Fruit fly (Drosophila melanogaster) whole organism, embryonic: ENCODE results near the gene cnc.

Experiments used
- CG12299 ChIP-seq: fragments of 200-800 bp; sonication (Bioruptor generic); optimal IDR thresholded peaks from 2 replicates; lab custom pipeline; 2018; ENCODE audit warnings: missing biosample characterization, mild to moderate bottlenecking, missing genetic modification characterization
- CG1792 ChIP-seq: fragments of 200-800 bp; sonication (Bioruptor generic); optimal IDR thresholded peaks from 2 replicates; lab custom pipeline; 2016; ENCODE audit warnings: missing biosample characterization, missing genetic modification characterization
- CG32772 ChIP-seq: fragments of 200-800 bp; sonication (Bioruptor generic); IDR thresholded peaks from 2 replicates; pipeline ENCODE4 v1.3.6; 2022; ENCODE audit warnings: missing biosample characterization, missing genetic modification characterization
- CG3726 ChIP-seq: fragments of 200-800 bp; sonication (Bioruptor generic); IDR thresholded peaks from 3 replicates; pipeline ENCODE4, ENCODE4 v1.3.6; 2022; ENCODE audit warnings: missing biosample characterization, missing genetic modification characterization
- CG7928 ChIP-seq: fragments of 200-800 bp; sonication (Bioruptor generic); optimal IDR thresholded peaks from 2 replicates; lab custom pipeline; 2017; ENCODE audit warnings: missing biosample characterization, mild to moderate bottlenecking, missing genetic modification characterization
- HLH4C ChIP-seq: fragments of 200-800 bp; sonication (Bioruptor generic); IDR thresholded peaks from 3 replicates; pipeline ENCODE4 v1.3.6; 2022; ENCODE audit warnings: missing biosample characterization, missing genetic modification characterization; ENCODE audit not compliant: partially characterized antibody
- Hand ChIP-seq: fragments of 200-800 bp; sonication (Bioruptor generic); optimal IDR thresholded peaks from 2 replicates; lab custom pipeline; 2017; ENCODE audit warnings: mild to moderate bottlenecking, missing biosample characterization, missing genetic modification reagents, missing genetic modification characterization
- Ravus ChIP-seq: fragments of 200-800 bp; sonication (Bioruptor generic); IDR thresholded peaks from 2 replicates; pipeline ENCODE4 v1.3.6; 2022; ENCODE audit warnings: missing biosample characterization, missing genetic modification characterization
- dimm ChIP-seq: fragments of 200-800 bp; sonication (Bioruptor generic); IDR thresholded peaks from 2 replicates; pipeline ENCODE4 v1.3.6; 2022; ENCODE audit warnings: missing biosample characterization, missing genetic modification characterization
- kay ChIP-seq: fragments of 200-800 bp; sonication (Bioruptor generic); optimal IDR thresholded peaks from 2 replicates; lab custom pipeline; 2016; ENCODE audit warnings: missing biosample characterization, missing genetic modification characterization

dm6 chr3R:23258524-23258923 is 32.0 kb upstream of the cnc start:
- no peak for TF ChIP-seq kay (GFP tag; lab: Kevin White, UChicago)
- no peak for TF ChIP-seq CG1792 (GFP tag; lab: Kevin White, UChicago)
- TF ChIP-seq CG12299 (tag; lab: Kevin White, UChicago), result no peak
- TF ChIP-seq dimm (GFP tag; lab: Robert Waterston, UW), result no peak
- TF ChIP-seq Ravus (GFP tag; lab: Robert Waterston, UW), result no peak
- no peak for TF ChIP-seq HLH4C
- no peak for TF ChIP-seq Hand (GFP tag; lab: Kevin White, UChicago)
- no peak for TF ChIP-seq CG3726 (GFP tag; lab: Robert Waterston, UW)
- no peak for TF ChIP-seq CG7928 (GFP tag; lab: Kevin White, UChicago)
- no peak for TF ChIP-seq CG32772
